Worm (Caenorhabditis elegans) whole organism, L1 larva: ENCODE results near the gene nspg-14.
A peak's percentile ranks its signal among the peaks of the same experiment; 100 is the strongest.

Source experiments
- C04F5.9 ChIP-seq: sonication (generic microtip); optimal IDR thresholded peaks from 2 replicates; lab custom pipeline; 2016; ENCODE audit warnings: missing genetic modification characterization, missing compliant biosample characterization
- C34B4.2 ChIP-seq: sonication (generic microtip); optimal IDR thresholded peaks from 2 replicates; lab custom pipeline; 2017; ENCODE audit warnings: mild to moderate bottlenecking, missing genetic modification characterization, missing compliant biosample characterization
- aha-1 ChIP-seq: fragments of 150-350 bp; optimal IDR thresholded peaks from 2 replicates; lab custom pipeline; 2014; ENCODE audit warnings: missing biosample characterization, missing genetic modification characterization
- aly-2 ChIP-seq: fragments of 150-350 bp; optimal IDR thresholded peaks from 2 replicates; lab custom pipeline; 2014; ENCODE audit warnings: missing biosample characterization, missing genetic modification characterization
- ama-1 ChIP-seq: fragments of 150-350 bp; optimal IDR thresholded peaks from 2 replicates; lab custom pipeline; 2014
- blmp-1 ChIP-seq: fragments of 150-350 bp; optimal IDR thresholded peaks from 2 replicates; lab custom pipeline; 2014; ENCODE audit warnings: missing biosample characterization, missing genetic modification characterization
- ceh-8 ChIP-seq: fragments of 200-800 bp; sonication (Bioruptor generic); optimal IDR thresholded peaks from 2 replicates; lab custom pipeline; 2018; ENCODE audit warnings: mild to moderate bottlenecking, missing genetic modification characterization, moderate library complexity, missing compliant biosample characterization
- ceh-82 ChIP-seq, 3 experiments: fragments of 150-350 bp in 1 of 3; sonication (generic microtip) in 2 of 3; optimal IDR thresholded peaks; 2 replicates each; lab custom pipeline; 2014 to 2017; ENCODE audit warnings: missing biosample characterization in 3 of 3, missing genetic modification characterization in 3 of 3
- ceh-88 ChIP-seq: fragments of 200-800 bp; sonication (Bioruptor generic); IDR thresholded peaks from 2 replicates; pipeline ENCODE4 v1.3.6; 2022; ENCODE audit warnings: missing genetic modification characterization, missing compliant biosample characterization
- ces-1 ChIP-seq: fragments of 150-350 bp; optimal IDR thresholded peaks from 2 replicates; lab custom pipeline; 2014; ENCODE audit warnings: missing biosample characterization, missing genetic modification reagents, missing genetic modification characterization
- dpl-1 ChIP-seq, 3 experiments: fragments of 150-350 bp in 2 of 3; sonication (generic microtip) in 1 of 3; optimal IDR thresholded peaks; 2 replicates each; lab custom pipeline; 2014 to 2017; ENCODE audit warnings: missing biosample characterization in 3 of 3, missing genetic modification characterization in 3 of 3, missing genetic modification reagents in 3 of 3
- efl-1 ChIP-seq, 4 experiments: fragments of 150-350 bp; optimal IDR thresholded peaks in 3 of 4; peaks in 1 of 4; 1 replicate in 1 of 4; 2 replicates in 3 of 4; lab custom pipeline; 2014; ENCODE audit warnings: missing biosample characterization in 2 of 4, missing genetic modification characterization in 2 of 4, missing genetic modification reagents in 2 of 4
- egl-13 ChIP-seq: sonication (generic microtip); optimal IDR thresholded peaks from 2 replicates; lab custom pipeline; 2016; ENCODE audit warnings: missing genotype, missing genetic modification reagents, missing genetic modification characterization, missing compliant biosample characterization
- egl-27 ChIP-seq, 2 experiments: fragments of 150-350 bp in 1 of 2; sonication (generic microtip); optimal IDR thresholded peaks; 3 replicates each; lab custom pipeline; 2017 to 2018; ENCODE audit warnings: missing biosample characterization in 2 of 2, missing genetic modification characterization in 2 of 2, missing genetic modification reagents in 2 of 2
- elt-2 ChIP-seq: sonication (generic microtip); optimal IDR thresholded peaks from 2 replicates; lab custom pipeline; 2016; ENCODE audit warnings: missing genetic modification characterization, mild to moderate bottlenecking, inconsistent platforms, missing compliant biosample characterization, missing genetic modification reagents
- elt-3 ChIP-seq, 6 experiments: fragments of 150-350 bp in 1 of 6; sonication (generic microtip); optimal IDR thresholded peaks; 2 replicates each; lab custom pipeline; 2017 to 2018; ENCODE audit warnings: missing biosample characterization in 6 of 6, missing genetic modification characterization in 6 of 6, inconsistent platforms in 1 of 6
- fkh-10 ChIP-seq: sonication (generic microtip); optimal IDR thresholded peaks from 2 replicates; lab custom pipeline; 2017; ENCODE audit warnings: missing biosample characterization, missing genetic modification reagents, missing genetic modification characterization
- fos-1 ChIP-seq: fragments of 150-350 bp; optimal IDR thresholded peaks from 2 replicates; lab custom pipeline; 2014; ENCODE audit warnings: missing biosample characterization, missing genetic modification characterization
- lin-14 ChIP-seq: fragments of 200-800 bp; sonication (Bioruptor generic); optimal IDR thresholded peaks from 2 replicates; lab custom pipeline; 2018; ENCODE audit warnings: mild to moderate bottlenecking, missing genetic modification characterization, moderate library complexity, missing compliant biosample characterization
- lsy-2 ChIP-seq, 2 experiments: fragments of 150-350 bp; optimal IDR thresholded peaks; 2 replicates each; lab custom pipeline; 2014; ENCODE audit warnings: missing biosample characterization in 2 of 2, missing genetic modification characterization in 2 of 2
- mdl-1 ChIP-seq, 2 experiments: fragments of 150-350 bp; optimal IDR thresholded peaks; 2 replicates each; lab custom pipeline; 2014 to 2017; ENCODE audit warnings: missing biosample characterization in 2 of 2, missing genetic modification characterization in 2 of 2, inconsistent platforms in 1 of 2
- nhr-20 ChIP-seq: sonication (generic microtip); optimal IDR thresholded peaks from 2 replicates; lab custom pipeline; 2016; ENCODE audit warnings: mild to moderate bottlenecking, missing genetic modification characterization, missing compliant biosample characterization
- nhr-28 ChIP-seq: fragments of 150-350 bp; optimal IDR thresholded peaks from 2 replicates; lab custom pipeline; 2014; ENCODE audit warnings: missing biosample characterization, missing genetic modification characterization
- nhr-71 ChIP-seq: sonication (generic microtip); optimal IDR thresholded peaks from 2 replicates; lab custom pipeline; 2016; ENCODE audit warnings: mild to moderate bottlenecking, missing genetic modification characterization, moderate library complexity, missing compliant biosample characterization
- nhr-84 ChIP-seq: sonication (generic microtip); optimal IDR thresholded peaks from 2 replicates; lab custom pipeline; 2017; ENCODE audit warnings: missing biosample characterization, missing genetic modification characterization
- nhr-85 ChIP-seq: sonication (generic microtip); peaks from one replicate; lab custom pipeline; 2016; ENCODE audit warnings: missing genetic modification characterization, inconsistent platforms, missing compliant biosample characterization
- pag-3 ChIP-seq: sonication (generic microtip); optimal IDR thresholded peaks from 2 replicates; lab custom pipeline; 2017; ENCODE audit warnings: missing genetic modification characterization, mild to moderate bottlenecking, missing compliant biosample characterization, antibody characterized with exemption, borderline replicate concordance; ENCODE audit not compliant: insufficient read depth
- rnt-1 ChIP-seq: sonication (generic microtip); optimal IDR thresholded peaks from 2 replicates; lab custom pipeline; 2016; ENCODE audit warnings: mild to moderate bottlenecking, missing genetic modification characterization, moderate library complexity, missing compliant biosample characterization
- snu-23 ChIP-seq: sonication (generic microtip); optimal IDR thresholded peaks from 2 replicates; lab custom pipeline; 2016; ENCODE audit warnings: missing genetic modification characterization, missing compliant biosample characterization
- sox-4 ChIP-seq: sonication (generic microtip); optimal IDR thresholded peaks from 2 replicates; lab custom pipeline; 2016; ENCODE audit warnings: missing genetic modification characterization, missing compliant biosample characterization
- unc-30 ChIP-seq: sonication (generic microtip); optimal IDR thresholded peaks from 2 replicates; lab custom pipeline; 2017; ENCODE audit warnings: missing biosample characterization, missing genetic modification characterization
- vab-15 ChIP-seq: sonication (generic microtip); optimal IDR thresholded peaks from 2 replicates; lab custom pipeline; 2017; ENCODE audit warnings: missing genotype, mild to moderate bottlenecking, missing genetic modification characterization, missing compliant biosample characterization
- zip-4 ChIP-seq: fragments of 200-800 bp; sonication (Bioruptor generic); optimal IDR thresholded peaks from 2 replicates; lab custom pipeline; 2018; ENCODE audit warnings: mild to moderate bottlenecking, missing genetic modification characterization, moderate library complexity, missing compliant biosample characterization

nspg-14 gene

ce11 chrX:5252798-5253197 is at the start of gene nspg-14:
nspg-14 (plus strand) TSS chrX:5253047.
- TF ChIP-seq lin-14 (peak; percentile 10), zip-4 (GFP tag; lab: Kevin White, UChicago) (no peak), aha-1 (tag; lab: Kevin White, UChicago) (no peak), egl-13 (tag; lab: Kevin White, UChicago) (no peak), mdl-1 (tag; optimal IDR thresholded peaks at IDR 0.05; lab: Kevin White, UChicago) (no peak), elt-2 (tag; lab: Kevin White, UChicago) (peak; percentile 61), egl-27 (tag; optimal IDR thresholded peaks at IDR 0.05; lab: Kevin White, UChicago) (no peak)

DNA sequence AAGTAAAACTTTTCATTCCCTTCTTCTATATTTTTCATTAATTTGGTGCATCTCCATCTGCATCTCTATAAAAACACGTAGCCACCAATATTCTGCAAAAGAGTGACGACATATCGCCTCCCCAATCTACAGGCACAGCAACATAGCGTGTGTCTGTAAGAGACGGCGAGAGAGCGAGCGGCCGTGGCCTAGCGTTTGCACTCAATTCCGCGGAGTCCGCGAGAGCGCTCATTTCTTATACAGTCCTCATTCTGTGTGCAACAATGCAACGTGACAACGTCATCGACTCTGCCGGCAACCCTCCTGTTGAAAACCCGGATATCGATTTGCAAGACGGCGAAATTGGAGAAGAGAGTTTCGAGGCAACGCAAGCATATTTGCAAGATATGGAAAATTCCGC is 47.3 kb upstream of the nspg-14 start, which contains the start of gene H28G03.2:
Gene H28G03.2 (plus strand): TSS at position 200 of the 400 bp plus-strand sequence.
- TF ChIP-seq fos-1 (tag; lab: Kevin White, UChicago) (no peak), lin-14 (peak; percentile 45), snu-23 (GFP tag; lab: Kevin White, UChicago) (peak; percentile 9), nhr-71 (tag; lab: Kevin White, UChicago) (peak; percentile 1), rnt-1 (tag; lab: Kevin White, UChicago) (peak; percentile 58), ceh-82 (tag; optimal IDR thresholded peaks at IDR 0.05; lab: Kevin White, UChicago) (peak in 1 of 3 experiments; percentile 17)
- TF ChIP-seq, all 84 proteins: peak for 5

DNA sequence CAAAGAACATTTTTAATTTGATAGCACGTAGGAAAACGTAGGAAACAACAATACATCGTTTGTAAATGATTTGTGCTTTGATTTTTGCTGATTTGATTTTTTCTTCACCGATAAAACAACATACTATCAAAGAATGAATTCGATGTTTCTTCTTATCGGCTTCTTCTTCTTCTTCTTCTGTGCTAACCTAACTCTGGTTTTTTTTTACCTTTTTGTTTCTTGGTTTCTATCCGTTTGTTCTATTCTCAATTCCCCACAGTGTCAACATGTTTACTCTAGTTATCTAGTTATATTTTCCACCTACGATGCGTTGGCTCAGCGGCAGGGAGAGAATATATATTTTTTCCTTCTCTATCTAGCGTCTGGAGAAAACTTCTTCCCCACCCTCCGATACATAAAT is 45.0 kb upstream of the nspg-14 start:
- TF ChIP-seq dpl-1 (GFP tag; optimal IDR thresholded peaks at IDR 0.05; lab: Kevin White, UChicago) = no peak
- no peak for TF ChIP-seq nhr-28 (tag; lab: Kevin White, UChicago)
- no peak for TF ChIP-seq ceh-8 (GFP tag; lab: Kevin White, UChicago)
- TF ChIP-seq ces-1 (GFP tag; lab: Kevin White, UChicago) = no peak
- no peak for TF ChIP-seq snu-23 (GFP tag; lab: Kevin White, UChicago)
- no peak for TF ChIP-seq unc-30 (tag; lab: Kevin White, UChicago)
- TF ChIP-seq nhr-20 (tag; lab: Kevin White, UChicago) = peak; percentile 9
- TF ChIP-seq elt-3 (tag; optimal IDR thresholded peaks at IDR 0.05; lab: Kevin White, UChicago) = no peak
- TF ChIP-seq lsy-2 (tag; optimal IDR thresholded peaks at IDR 0.05; lab: Kevin White, UChicago) = peak in 1 of 2 experiments; percentile 2
- no peak for TF ChIP-seq nhr-84 (tag; lab: Kevin White, UChicago)
- TF ChIP-seq C04F5.9 = no peak

DNA sequence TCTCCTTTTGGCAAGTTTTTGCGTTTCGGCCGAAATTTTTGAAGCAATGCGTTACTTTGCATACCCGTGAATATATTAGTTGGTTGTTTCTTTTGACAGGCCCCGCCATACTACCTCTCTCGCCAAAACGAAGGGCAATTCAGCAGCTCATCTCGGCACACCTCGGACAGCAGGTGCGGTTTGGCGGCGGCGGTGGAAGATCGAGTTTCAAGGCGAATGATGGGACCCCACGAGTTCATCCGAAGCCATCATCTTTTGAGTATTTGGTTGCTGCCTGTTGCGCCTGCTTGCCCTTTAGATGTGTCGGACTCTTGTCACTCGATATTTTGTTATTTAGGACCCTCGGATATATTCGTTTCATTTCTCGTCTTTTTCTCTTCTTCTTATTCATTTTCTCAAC is 44.5 kb upstream of the nspg-14 start:
- TF ChIP-seq ama-1 = no peak
- no peak for TF ChIP-seq aly-2 (tag; lab: Kevin White, UChicago)
- TF ChIP-seq rnt-1 (tag; lab: Kevin White, UChicago) = peak; percentile 25
- TF ChIP-seq pag-3 (tag; lab: Kevin White, UChicago) = peak; percentile 51
- TF ChIP-seq sox-4 = no peak
- TF ChIP-seq C04F5.9 = no peak
- TF ChIP-seq fkh-10 (GFP tag; lab: Kevin White, UChicago) = no peak
- TF ChIP-seq C34B4.2 (tag; lab: Kevin White, UChicago) = no peak
- peak; percentile 31 for TF ChIP-seq nhr-71 (tag; lab: Kevin White, UChicago)

- TF ChIP-seq lin-14 (peak; percentile 4), vab-15 (tag; lab: Kevin White, UChicago) (no peak), blmp-1 (tag; lab: Kevin White, UChicago) (peak; percentile 73), ceh-88 (GFP tag; lab: Robert Waterston, UW) (no peak), nhr-20 (tag; lab: Kevin White, UChicago) (peak; percentile 28), elt-3 (tag; optimal IDR thresholded peaks at IDR 0.05; lab: Kevin White, UChicago) (peak in 2 of 6 experiments; percentile 50 to 63), efl-1 (optimal IDR thresholded peaks at IDR 0.05; lab: Kevin White, UChicago) (no peak), efl-1 (GFP tag; optimal IDR thresholded peaks at IDR 0.05 in 1 of 2; lab: Kevin White, UChicago) (peak in 1 of 2 experiments; percentile 74), nhr-85 (peak; percentile 73)
These were observed 44.0 kb upstream of the nspg-14 start for ce11 chrX:5208831-5209230.
